Worm (Caenorhabditis elegans) whole organism, L4 larva: ENCODE results near the gene srx-29.

ENCODE experiments used
- T26A8.4 ChIP-seq: fragments of 200-800 bp; sonication (Bioruptor generic); IDR thresholded peaks from 2 replicates; pipeline ENCODE4 v1.3.6; 2022; ENCODE audit warnings: missing genetic modification characterization, missing compliant biosample characterization
- Y48G9A.11 ChIP-seq: fragments of 200-800 bp; sonication (Bioruptor generic); IDR thresholded peaks from 2 replicates; pipeline ENCODE4 v1.3.6; 2022; ENCODE audit warnings: missing genetic modification reagents, missing genetic modification characterization, missing compliant biosample characterization
- aha-1 ChIP-seq: fragments of 150-350 bp; peaks from one replicate; lab custom pipeline; 2014; ENCODE audit warnings: missing biosample characterization, missing genetic modification characterization
- aly-2 ChIP-seq: sonication (generic microtip); optimal IDR thresholded peaks from 2 replicates; lab custom pipeline; 2018; ENCODE audit warnings: missing biosample characterization, missing genetic modification characterization
- ceh-62 ChIP-seq: sonication (generic microtip); optimal IDR thresholded peaks from 2 replicates; lab custom pipeline; 2017; ENCODE audit warnings: missing biosample characterization, missing genetic modification characterization
- cey-2 ChIP-seq: sonication (generic microtip); optimal IDR thresholded peaks from 3 replicates; lab custom pipeline; 2017; ENCODE audit warnings: missing genetic modification characterization, mild to moderate bottlenecking, missing compliant biosample characterization, antibody characterized with exemption, borderline replicate concordance; ENCODE audit not compliant: insufficient read depth
- ctbp-1 ChIP-seq: fragments of 200-800 bp; sonication (Bioruptor generic); IDR thresholded peaks from 2 replicates; pipeline ENCODE4 v1.3.6; 2022; ENCODE audit warnings: missing genetic modification reagents, missing genetic modification characterization, missing compliant biosample characterization
- daf-12 ChIP-seq: fragments of 150-350 bp; optimal IDR thresholded peaks from 2 replicates; lab custom pipeline; 2014; ENCODE audit warnings: missing biosample characterization, missing genetic modification reagents, missing genetic modification characterization
- dmd-6 ChIP-seq: fragments of 200-800 bp; sonication (Bioruptor generic); IDR thresholded peaks from 2 replicates; pipeline ENCODE4 v1.3.6; 2022; ENCODE audit warnings: missing genetic modification reagents, missing genetic modification characterization, missing compliant biosample characterization
- dmd-8 ChIP-seq: fragments of 200-800 bp; sonication (Bioruptor generic); IDR thresholded peaks from 2 replicates; pipeline ENCODE4 v1.3.6; 2022; ENCODE audit warnings: missing genetic modification characterization, missing compliant biosample characterization
- dpl-1 ChIP-seq: fragments of 150-350 bp; optimal IDR thresholded peaks from 2 replicates; lab custom pipeline; 2014; ENCODE audit warnings: missing biosample characterization, missing genetic modification reagents, missing genetic modification characterization
- egl-27 ChIP-seq: sonication (generic microtip); optimal IDR thresholded peaks from 3 replicates; lab custom pipeline; 2017; ENCODE audit warnings: missing biosample characterization, missing genetic modification reagents, missing genetic modification characterization
- fkh-10 ChIP-seq: fragments of 150-350 bp; optimal IDR thresholded peaks from 2 replicates; lab custom pipeline; 2014; ENCODE audit warnings: missing biosample characterization, missing genetic modification reagents, missing genetic modification characterization
- gei-8 ChIP-seq: fragments of 200-800 bp; sonication (Bioruptor generic); optimal IDR thresholded peaks from 2 replicates; lab custom pipeline; 2018; ENCODE audit warnings: mild to moderate bottlenecking, missing genetic modification characterization, missing compliant biosample characterization
- hlh-11 ChIP-seq: fragments of 200-800 bp; sonication (Bioruptor generic); optimal IDR thresholded peaks from 2 replicates; lab custom pipeline; 2018; ENCODE audit warnings: mild to moderate bottlenecking, missing genetic modification characterization, missing compliant biosample characterization
- hmg-1.1 ChIP-seq: fragments of 200-800 bp; sonication (Bioruptor generic); IDR thresholded peaks from 2 replicates; pipeline ENCODE4 v1.3.6; 2022; ENCODE audit warnings: missing genetic modification reagents, missing genetic modification characterization, missing compliant biosample characterization
- jun-1 ChIP-seq: fragments of 150-350 bp; optimal IDR thresholded peaks from 2 replicates; lab custom pipeline; 2014; ENCODE audit warnings: missing biosample characterization, missing genetic modification reagents, missing genetic modification characterization
- lin-1 ChIP-seq: fragments of 200-800 bp; sonication (Bioruptor generic); IDR thresholded peaks from 2 replicates; pipeline ENCODE4 v1.3.6; 2022; ENCODE audit warnings: missing genetic modification reagents, missing genetic modification characterization, missing compliant biosample characterization
- lir-3 ChIP-seq: sonication (generic microtip); optimal IDR thresholded peaks from 2 replicates; lab custom pipeline; 2016; ENCODE audit warnings: mild to moderate bottlenecking, missing genetic modification characterization, missing compliant biosample characterization
- madf-5 ChIP-seq, 2 experiments: fragments of 200-800 bp; sonication (Bioruptor generic); IDR thresholded peaks; 2 replicates each; pipeline ENCODE4 v1.3.6; 2022; ENCODE audit warnings: missing compliant biosample characterization in 2 of 2, missing genetic modification characterization in 2 of 2
- madf-9 ChIP-seq: fragments of 200-800 bp; sonication (Bioruptor generic); conservative IDR thresholded peaks from 2 replicates; pipeline ENCODE4 v1.3.6; 2022; ENCODE audit warnings: missing genetic modification reagents, missing genetic modification characterization, missing compliant biosample characterization
- mxl-2 ChIP-seq: fragments of 200-800 bp; sonication (Bioruptor generic); conservative IDR thresholded peaks from 2 replicates; pipeline ENCODE4 v1.3.6; 2022; ENCODE audit warnings: missing genetic modification reagents, missing genetic modification characterization, missing compliant biosample characterization
- mxl-3 ChIP-seq: fragments of 200-800 bp; sonication (Bioruptor generic); optimal IDR thresholded peaks from 2 replicates; lab custom pipeline; 2018; ENCODE audit warnings: mild to moderate bottlenecking, missing genetic modification characterization, missing compliant biosample characterization
- nhr-237 ChIP-seq: sonication (generic microtip); optimal IDR thresholded peaks from 2 replicates; lab custom pipeline; 2017; ENCODE audit warnings: missing biosample characterization, missing genetic modification characterization
- nhr-25 ChIP-seq: sonication (generic microtip); optimal IDR thresholded peaks from 2 replicates; lab custom pipeline; 2017; ENCODE audit warnings: missing genetic modification characterization, mild to moderate bottlenecking, missing compliant biosample characterization, antibody characterized with exemption, moderate library complexity, borderline replicate concordance; ENCODE audit not compliant: insufficient read depth
- nhr-28 ChIP-seq: fragments of 150-350 bp; optimal IDR thresholded peaks from 2 replicates; lab custom pipeline; 2014; ENCODE audit warnings: missing biosample characterization, missing genetic modification characterization
- nhr-41 ChIP-seq: fragments of 200-800 bp; sonication (Bioruptor generic); IDR thresholded peaks from 2 replicates; pipeline ENCODE4 v1.3.6; 2022; ENCODE audit warnings: missing genetic modification reagents, missing genetic modification characterization, missing compliant biosample characterization
- nhr-42 ChIP-seq: fragments of 200-800 bp; sonication (Bioruptor generic); IDR thresholded peaks from 2 replicates; pipeline ENCODE4 v1.3.6; 2022; ENCODE audit warnings: missing genetic modification characterization, missing compliant biosample characterization
- nhr-48 ChIP-seq: sonication (generic microtip); optimal IDR thresholded peaks from 2 replicates; lab custom pipeline; 2016; ENCODE audit warnings: mild to moderate bottlenecking, missing genetic modification characterization, missing compliant biosample characterization
- nhr-6 ChIP-seq: fragments of 150-350 bp; optimal IDR thresholded peaks from 2 replicates; lab custom pipeline; 2014; ENCODE audit warnings: missing biosample characterization, missing genetic modification characterization
- nhr-76 ChIP-seq: fragments of 150-350 bp; optimal IDR thresholded peaks from 2 replicates; lab custom pipeline; 2014; ENCODE audit warnings: missing biosample characterization, missing genetic modification characterization
- pqm-1 ChIP-seq: sonication (generic microtip); optimal IDR thresholded peaks from 2 replicates; lab custom pipeline; 2017; ENCODE audit warnings: missing biosample characterization, missing genetic modification characterization
- saeg-2 ChIP-seq: fragments of 200-800 bp; sonication (Bioruptor generic); IDR thresholded peaks from 2 replicates; pipeline ENCODE4 v1.3.6; 2022; ENCODE audit warnings: missing genetic modification reagents, missing genetic modification characterization, missing compliant biosample characterization
- skn-1 ChIP-seq: fragments of 150-350 bp; optimal IDR thresholded peaks from 2 replicates; lab custom pipeline; 2014; ENCODE audit warnings: missing biosample characterization, missing genetic modification characterization
- spr-1 ChIP-seq: sonication (generic microtip); optimal IDR thresholded peaks from 2 replicates; lab custom pipeline; 2016; ENCODE audit warnings: mild to moderate bottlenecking, missing genetic modification characterization, missing compliant biosample characterization
- spr-3 ChIP-seq: fragments of 200-800 bp; sonication (Bioruptor generic); optimal IDR thresholded peaks from 2 replicates; lab custom pipeline; 2018; ENCODE audit warnings: mild to moderate bottlenecking, missing genetic modification characterization, missing compliant biosample characterization
- tra-1 ChIP-seq: fragments of 200-800 bp; sonication (Bioruptor generic); IDR thresholded peaks from 2 replicates; pipeline ENCODE4 v1.3.6; 2022; ENCODE audit warnings: missing genetic modification reagents, missing genetic modification characterization, missing compliant biosample characterization
- zag-1 ChIP-seq: fragments of 150-350 bp; optimal IDR thresholded peaks from 2 replicates; lab custom pipeline; 2014; ENCODE audit warnings: missing biosample characterization, missing genetic modification characterization
- zip-11 ChIP-seq: fragments of 200-800 bp; sonication (Bioruptor generic); IDR thresholded peaks from 2 replicates; pipeline ENCODE4 v1.3.6; 2022; ENCODE audit warnings: missing genetic modification characterization, missing compliant biosample characterization
- ztf-11 ChIP-seq: fragments of 150-350 bp; optimal IDR thresholded peaks from 2 replicates; lab custom pipeline; 2014; ENCODE audit warnings: missing biosample characterization, missing genetic modification characterization

Gene srx-29

DNA sequence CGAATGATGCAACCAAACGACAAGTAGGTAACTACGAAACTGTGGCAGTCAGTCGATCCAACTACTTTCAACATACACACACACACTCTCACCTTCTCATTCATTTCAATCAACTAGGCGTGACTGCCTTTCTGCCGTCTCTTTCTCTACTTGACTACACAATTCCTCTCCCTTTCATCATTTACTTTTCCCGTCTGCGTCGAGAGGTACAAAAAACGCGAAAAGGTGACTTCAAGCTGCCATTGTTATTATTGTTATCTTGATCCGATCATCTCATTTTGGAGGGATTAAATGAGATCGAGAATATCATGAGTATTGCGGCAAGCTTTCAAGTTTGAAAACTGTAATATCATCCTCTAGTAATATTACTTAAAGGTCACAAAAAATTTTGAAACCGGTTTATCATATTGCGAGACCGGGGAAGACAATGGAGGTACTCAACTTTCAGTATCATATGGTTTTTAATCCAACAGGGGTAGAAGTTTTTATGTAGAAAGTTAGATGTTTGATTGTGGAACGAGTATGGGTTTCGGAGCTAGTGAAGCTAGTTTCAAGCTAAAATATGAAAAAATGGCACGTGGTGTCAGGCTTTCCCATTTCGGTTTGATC is 33.8 kb downstream of the srx-29 start (continued):
- TF ChIP-seq dmd-8 (GFP tag; lab: Robert Waterston, UW) (no peak), mxl-3 (peak; percentile 44), nhr-76 (tag; lab: Kevin White, UChicago) (no peak), zag-1 (tag; lab: Kevin White, UChicago) (no peak), Y48G9A.11 (GFP tag; lab: Robert Waterston, UW) (no peak), spr-3 (GFP tag; lab: Kevin White, UChicago) (no peak), ztf-11 (no peak), nhr-6 (tag; lab: Kevin White, UChicago) (peak; percentile 41), fkh-10 (no peak), hmg-1.1 (GFP tag; lab: Robert Waterston, UW) (no peak; the same call in 1 of the 2 replicates), jun-1 (tag; lab: Kevin White, UChicago) (no peak), lir-3 (tag; lab: Kevin White, UChicago) (no peak), pqm-1 (tag; lab: Kevin White, UChicago) (peak; percentile 1), lin-1 (no peak), hlh-11 (tag; lab: Kevin White, UChicago) (peak; percentile 71), mxl-2 (no peak), ceh-62 (tag; lab: Kevin White, UChicago) (no peak), ctbp-1 (GFP tag; lab: Robert Waterston, UW) (0 out of 2 replicates have a peak, but pooled peaks have one; percentile 40), nhr-41 (no peak), skn-1 (tag; lab: Kevin White, UChicago) (no peak), dmd-6 (GFP tag; lab: Robert Waterston, UW) (peak; percentile 55), madf-5 (GFP tag; IDR thresholded peaks at IDR 0.05; lab: Robert Waterston, UW) (no peak), egl-27 (tag; lab: Kevin White, UChicago) (no peak), aly-2 (no peak), nhr-25 (tag; lab: Kevin White, UChicago) (no peak), dpl-1 (GFP tag; lab: Kevin White, UChicago) (no peak), zip-11 (GFP tag; lab: Robert Waterston, UW) (no peak), nhr-28 (peak; percentile 96), aha-1 (tag; lab: Kevin White, UChicago) (no peak), nhr-42 (GFP tag; lab: Robert Waterston, UW) (no peak), saeg-2 (no peak)

DNA sequence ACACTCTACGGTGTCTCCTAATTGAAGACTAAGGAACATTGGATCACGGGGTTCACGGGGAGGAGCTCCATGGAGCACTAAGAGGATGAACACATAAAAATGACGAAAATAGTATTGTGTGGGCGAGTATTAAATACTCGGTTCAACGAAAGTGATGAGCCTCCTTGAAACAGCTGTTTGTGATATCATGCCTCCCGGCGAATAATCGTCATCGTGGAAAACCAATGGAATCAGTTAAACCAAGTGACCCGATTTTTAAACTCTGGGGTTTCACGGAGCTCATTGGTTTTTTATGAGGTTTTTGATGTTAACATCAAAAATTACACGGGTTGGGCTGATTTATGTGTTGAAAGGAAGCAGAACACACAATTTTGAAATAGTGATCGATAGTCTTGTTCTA is 36.4 kb downstream of the srx-29 start:
- TF ChIP-seq nhr-48 (no peak), gei-8 (GFP tag; lab: Kevin White, UChicago) (no peak), cey-2 (tag; lab: Kevin White, UChicago) (no peak), madf-9 (GFP tag; lab: Robert Waterston, UW) (no peak), fkh-10 (no peak), daf-12 (no peak), spr-1 (tag; lab: Kevin White, UChicago) (no peak), T26A8.4 (peak; percentile 17; the same call in 1 of the 2 replicates), tra-1 (GFP tag; lab: Robert Waterston, UW) (0 out of 2 replicates have a peak, but pooled peaks have one; percentile 32), ctbp-1 (GFP tag; lab: Robert Waterston, UW) (no peak), aha-1 (tag; lab: Kevin White, UChicago) (peak; percentile 80), nhr-237 (tag; lab: Kevin White, UChicago) (no peak)
